Fruit fly (Drosophila melanogaster): ENCODE measurements around the gene sstn.

DNA sequence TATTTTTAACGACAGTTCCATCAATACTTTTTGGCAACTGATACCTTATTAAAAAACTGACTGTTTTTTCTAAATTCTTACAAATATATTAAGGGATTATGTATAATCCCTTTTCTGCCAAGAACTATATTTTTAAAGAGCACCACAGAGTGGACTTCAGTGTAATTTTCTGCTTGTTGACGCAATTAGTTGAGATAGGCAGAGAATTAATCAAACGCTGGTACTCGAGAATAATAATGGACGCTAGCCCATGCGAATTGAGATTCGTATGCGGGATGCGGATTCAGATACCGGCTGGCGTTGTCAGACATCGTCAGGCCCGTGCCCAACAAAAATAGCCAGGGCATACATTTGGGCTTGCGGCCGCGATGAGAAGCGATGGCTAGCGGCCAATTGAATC lies 18.7 kb upstream of the sstn start, which contains the start of gene CG13458:
- TF ChIP-seq Pif1B (GFP tag; optimal IDR thresholded peaks at IDR 0.05) (no peak), CG10348 (GFP tag; IDR thresholded peaks at IDR 0.05) (no peak), CG17806 (tag; optimal IDR thresholded peaks at IDR 0.05) (no peak), fd96Ca (GFP tag; IDR thresholded peaks at IDR 0.05) (no peak), CG8301 (tag; optimal IDR thresholded peaks at IDR 0.05) (no peak), EcR (GFP tag; optimal IDR thresholded peaks at IDR 0.05) (no peak), CG32121 (GFP tag; IDR thresholded peaks at IDR 0.05) (no peak)
